Worm (Caenorhabditis elegans) whole organism, L4 larva: Measurements from ENCODE around the gene H25K10.1.

Source experiments
- R02D3.7 ChIP-seq: fragments of 150-350 bp; sonication (generic microtip); optimal IDR thresholded peaks from 3 replicates; lab custom pipeline; 2014; ENCODE audit warnings: missing biosample characterization, missing genetic modification characterization
- ama-1 ChIP-seq: fragments of 150-350 bp; optimal IDR thresholded peaks from 2 replicates; lab custom pipeline; 2014; ENCODE audit warnings: inconsistent platforms, mixed read lengths
- attf-4 ChIP-seq: sonication (generic microtip); optimal IDR thresholded peaks from 3 replicates; lab custom pipeline; 2017; ENCODE audit warnings: missing biosample characterization, missing genetic modification characterization
- ceh-28 ChIP-seq: fragments of 150-350 bp; optimal IDR thresholded peaks from 2 replicates; lab custom pipeline; 2014; ENCODE audit warnings: missing biosample characterization, missing genetic modification reagents, missing genetic modification characterization
- daf-19 ChIP-seq: fragments of 200-800 bp; sonication (Bioruptor generic); conservative IDR thresholded peaks from 2 replicates; pipeline ENCODE4 v1.3.6; 2022; ENCODE audit warnings: missing genetic modification characterization, missing compliant biosample characterization
- hlh-30 ChIP-seq: sonication (generic microtip); optimal IDR thresholded peaks from 2 replicates; lab custom pipeline; 2017; ENCODE audit warnings: antibody characterized with exemption, mild to moderate bottlenecking, missing genetic modification characterization, missing compliant biosample characterization; ENCODE audit not compliant: insufficient read depth
- lin-15B ChIP-seq: fragments of 150-350 bp; sonication (generic microtip); optimal IDR thresholded peaks from 3 replicates; lab custom pipeline; 2014; ENCODE audit warnings: missing biosample characterization, missing genetic modification characterization
- lin-39 ChIP-seq: fragments of 150-350 bp; optimal IDR thresholded peaks from 2 replicates; lab custom pipeline; 2014; ENCODE audit warnings: missing biosample characterization, missing genetic modification reagents, missing genetic modification characterization
- lsy-2 ChIP-seq, 2 experiments: fragments of 150-350 bp in 1 of 2; sonication (generic microtip) in 1 of 2; optimal IDR thresholded peaks; 2 replicates each; lab custom pipeline; 2014 to 2017; ENCODE audit warnings: missing biosample characterization in 2 of 2, missing genetic modification characterization in 2 of 2
- spr-1 ChIP-seq: sonication (generic microtip); optimal IDR thresholded peaks from 2 replicates; lab custom pipeline; 2016; ENCODE audit warnings: mild to moderate bottlenecking, missing genetic modification characterization, missing compliant biosample characterization
- unc-62 ChIP-seq, 3 experiments: fragments of 150-350 bp in 1 of 3; sonication (generic microtip); optimal IDR thresholded peaks in 2 of 3; peaks in 1 of 3; 1 replicate in 1 of 3; 2 replicates in 2 of 3; lab custom pipeline; 2014 to 2017; ENCODE audit warnings: missing biosample characterization in 3 of 3, missing genetic modification characterization in 3 of 3, missing genetic modification reagents in 3 of 3, missing genotype in 1 of 3

DNA sequence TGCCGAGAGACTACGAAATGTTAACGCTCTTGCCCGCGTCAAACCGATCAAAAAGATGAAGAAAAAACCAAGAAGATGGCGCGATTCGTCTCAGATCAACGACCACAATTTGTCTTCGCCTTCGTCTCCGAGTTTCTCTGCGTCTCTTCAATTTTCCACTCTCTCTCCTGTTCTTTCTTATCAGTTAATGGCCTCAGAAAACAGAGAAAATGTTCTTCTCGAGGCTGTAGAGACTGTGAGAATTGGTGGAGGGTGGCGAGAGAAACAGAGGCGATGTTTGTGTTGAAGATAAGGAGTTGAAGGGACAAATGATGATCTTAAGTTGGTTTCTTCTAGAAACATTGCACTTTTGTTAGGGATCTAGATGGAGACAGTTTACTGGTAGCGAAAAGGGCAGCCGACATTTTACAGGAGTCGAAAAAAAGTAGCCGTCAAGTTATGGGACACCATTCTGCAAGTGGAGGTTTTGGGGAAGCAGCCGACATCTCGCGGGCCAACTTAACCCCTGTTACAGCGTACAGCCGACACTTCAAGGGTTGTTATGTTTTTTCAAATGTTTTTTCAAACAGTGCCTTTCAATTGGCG, 21.2 kb upstream of the H25K10.1 start:
- TF ChIP-seq hlh-30, result peak; percentile 69
- peak; percentile 27 for TF ChIP-seq spr-1 (tag; lab: Kevin White, UChicago)
- no peak for TF ChIP-seq daf-19 (GFP tag; lab: Robert Waterston, UW)
- peak in 1 of 2 experiments; percentile 73 for TF ChIP-seq unc-62 (GFP tag; optimal IDR thresholded peaks at IDR 0.05 in 1 of 2; lab: Kevin White, UChicago)
- TF ChIP-seq unc-62 (tag; optimal IDR thresholded peaks at IDR 0.05; lab: Kevin White, UChicago), result no peak
- no peak for TF ChIP-seq lin-15B (tag; lab: Kevin White, UChicago)
- TF ChIP-seq lsy-2 (tag; optimal IDR thresholded peaks at IDR 0.05; lab: Kevin White, UChicago), result no peak
- TF ChIP-seq ama-1 (lab: Kevin White, UChicago), result no peak
- no peak for TF ChIP-seq attf-4 (tag; lab: Kevin White, UChicago)
- TF ChIP-seq R02D3.7 (tag; lab: Kevin White, UChicago), result no peak
- no peak for TF ChIP-seq ceh-28 (tag; lab: Kevin White, UChicago)
- TF ChIP-seq lin-39, result no peak
